Worm (Caenorhabditis elegans) whole organism, young adult: Measurements from ENCODE around the gene C34C12.7.

ENCODE experiments used
- B0019.2 ChIP-seq: fragments of 200-800 bp; sonication (Bioruptor generic); conservative IDR thresholded peaks from 2 replicates; pipeline ENCODE4 v1.3.6; 2022; ENCODE audit warnings: missing genetic modification reagents, missing genetic modification characterization, missing compliant biosample characterization
- C06A6.2 ChIP-seq: fragments of 200-800 bp; sonication (Bioruptor generic); conservative IDR thresholded peaks from 2 replicates; pipeline ENCODE4 v1.3.6; 2022; ENCODE audit warnings: missing genetic modification characterization, missing compliant biosample characterization
- C17E4.6 ChIP-seq: fragments of 200-800 bp; sonication (Bioruptor generic); IDR thresholded peaks from 2 replicates; pipeline ENCODE4 v1.3.6; 2022; ENCODE audit warnings: missing genetic modification reagents, missing genetic modification characterization, missing compliant biosample characterization
- D2030.7 ChIP-seq: fragments of 200-800 bp; sonication (Bioruptor generic); IDR thresholded peaks from 2 replicates; pipeline ENCODE4 v1.3.6; 2022; ENCODE audit warnings: missing genetic modification reagents, missing genetic modification characterization, missing compliant biosample characterization
- F39B2.1 ChIP-seq: fragments of 200-800 bp; sonication (Bioruptor generic); IDR thresholded peaks from 2 replicates; pipeline ENCODE4 v1.3.6; 2022; ENCODE audit warnings: missing genetic modification reagents, missing genetic modification characterization, missing compliant biosample characterization
- F52B5.7 ChIP-seq: sonication (generic microtip); optimal IDR thresholded peaks from 2 replicates; lab custom pipeline; 2016; ENCODE audit warnings: mild to moderate bottlenecking, missing genetic modification characterization, missing compliant biosample characterization
- F55B11.4 ChIP-seq: sonication (generic microtip); optimal IDR thresholded peaks from 2 replicates; lab custom pipeline; 2016; ENCODE audit warnings: missing compliant biosample characterization, missing genetic modification characterization, borderline replicate concordance; ENCODE audit not compliant: insufficient read depth
- F57C9.4 ChIP-seq: sonication (generic microtip); optimal IDR thresholded peaks from 2 replicates; lab custom pipeline; 2017; ENCODE audit warnings: mild to moderate bottlenecking, missing genetic modification characterization, missing compliant biosample characterization
- K12H6.12 ChIP-seq: fragments of 200-800 bp; sonication (Bioruptor generic); optimal IDR thresholded peaks from 2 replicates; lab custom pipeline; 2018; ENCODE audit warnings: mild to moderate bottlenecking, missing genetic modification characterization, missing compliant biosample characterization
- T07F8.4 ChIP-seq: sonication (generic microtip); optimal IDR thresholded peaks from 2 replicates; lab custom pipeline; 2016; ENCODE audit warnings: mild to moderate bottlenecking, missing genetic modification characterization, moderate library complexity, missing compliant biosample characterization
- Y56A3A.18 ChIP-seq: fragments of 200-800 bp; sonication (Bioruptor generic); IDR thresholded peaks from 2 replicates; pipeline ENCODE4 v1.3.6; 2022; ENCODE audit warnings: missing genetic modification reagents, missing genetic modification characterization, missing compliant biosample characterization
- Y67H2A.10 ChIP-seq: fragments of 200-800 bp; sonication (Bioruptor generic); conservative IDR thresholded peaks from 2 replicates; pipeline ENCODE4 v1.3.6; 2022; ENCODE audit warnings: missing genetic modification reagents, missing genetic modification characterization, missing compliant biosample characterization
- Y79H2A.3 ChIP-seq: fragments of 200-800 bp; sonication (Bioruptor generic); conservative IDR thresholded peaks from 2 replicates; pipeline ENCODE4 v1.3.6; 2022; ENCODE audit warnings: missing genetic modification reagents, missing genetic modification characterization, missing compliant biosample characterization
- Y95B8A.8 ChIP-seq: fragments of 200-800 bp; sonication (Bioruptor generic); IDR thresholded peaks from 2 replicates; pipeline ENCODE4 v1.3.6; 2022; ENCODE audit warnings: missing genetic modification reagents, missing genetic modification characterization, missing compliant biosample characterization
- ama-1 ChIP-seq, 3 experiments: fragments of 150-350 bp in 1 of 3; sonication (generic microtip) in 2 of 3; optimal IDR thresholded peaks; 2 replicates each; lab custom pipeline; 2014 to 2018; ENCODE audit warnings: missing biosample characterization in 2 of 3, missing genetic modification characterization in 2 of 3, missing genetic modification reagents in 2 of 3
- attf-3 ChIP-seq: fragments of 200-800 bp; sonication (Bioruptor generic); conservative IDR thresholded peaks from 2 replicates; pipeline ENCODE4 v1.3.6; 2022; ENCODE audit warnings: missing genetic modification reagents, missing genetic modification characterization, missing compliant biosample characterization
- attf-5 ChIP-seq: fragments of 200-800 bp; sonication (Bioruptor generic); optimal IDR thresholded peaks from 2 replicates; lab custom pipeline; 2018; ENCODE audit warnings: mild to moderate bottlenecking, missing genetic modification characterization, missing compliant biosample characterization
- attf-6 ChIP-seq: fragments of 200-800 bp; sonication (Bioruptor generic); IDR thresholded peaks from 2 replicates; pipeline ENCODE4 v1.3.6; 2022; ENCODE audit warnings: missing genetic modification reagents, missing genetic modification characterization, missing compliant biosample characterization
- ccch-3 ChIP-seq: fragments of 200-800 bp; sonication (Bioruptor generic); optimal IDR thresholded peaks from 2 replicates; lab custom pipeline; 2018; ENCODE audit warnings: mild to moderate bottlenecking, missing genetic modification characterization, missing compliant biosample characterization
- ceh-58 ChIP-seq: fragments of 200-800 bp; sonication (Bioruptor generic); IDR thresholded peaks from 2 replicates; pipeline ENCODE4 v1.3.6; 2022; ENCODE audit warnings: missing genetic modification characterization, missing compliant biosample characterization
- dpff-1 ChIP-seq: sonication (generic microtip); optimal IDR thresholded peaks from 2 replicates; lab custom pipeline; 2017; ENCODE audit warnings: mild to moderate bottlenecking, missing genetic modification characterization, missing compliant biosample characterization
- efl-1 ChIP-seq: fragments of 150-350 bp; optimal IDR thresholded peaks from 2 replicates; lab custom pipeline; 2014; ENCODE audit warnings: missing biosample characterization, missing genetic modification reagents, missing genetic modification characterization
- egl-44 ChIP-seq: fragments of 200-800 bp; sonication (Bioruptor generic); IDR thresholded peaks from 2 replicates; pipeline ENCODE4 v1.3.6; 2022; ENCODE audit warnings: missing genetic modification reagents, missing genetic modification characterization, missing compliant biosample characterization
- ekl-4 ChIP-seq: fragments of 200-800 bp; sonication (Bioruptor generic); IDR thresholded peaks from 2 replicates; pipeline ENCODE4 v1.3.6; 2022; ENCODE audit warnings: missing genetic modification reagents, missing genetic modification characterization, missing compliant biosample characterization
- fkh-3 ChIP-seq: sonication (generic microtip); optimal IDR thresholded peaks from 2 replicates; lab custom pipeline; 2016; ENCODE audit warnings: mild to moderate bottlenecking, missing genetic modification characterization, missing compliant biosample characterization
- him-1 ChIP-seq: sonication (generic microtip); optimal IDR thresholded peaks from 2 replicates; lab custom pipeline; 2016; ENCODE audit warnings: missing genotype, missing genetic modification reagents, missing genetic modification characterization, missing compliant biosample characterization
- hsf-1 ChIP-seq: fragments of 200-800 bp; sonication (Bioruptor generic); IDR thresholded peaks from 2 replicates; pipeline ENCODE4 v1.3.6; 2022; ENCODE audit warnings: missing genetic modification reagents, missing genetic modification characterization, missing compliant biosample characterization
- let-526 ChIP-seq: fragments of 200-800 bp; sonication (Bioruptor generic); IDR thresholded peaks from 2 replicates; pipeline ENCODE4 v1.3.6; 2022; ENCODE audit warnings: missing genetic modification reagents, missing genetic modification characterization, missing compliant biosample characterization
- lin-54 ChIP-seq: fragments of 200-800 bp; sonication (Bioruptor generic); optimal IDR thresholded peaks from 2 replicates; lab custom pipeline; 2018; ENCODE audit warnings: mild to moderate bottlenecking, missing genetic modification characterization, missing compliant biosample characterization
- lsl-1 ChIP-seq: fragments of 200-800 bp; sonication (Bioruptor generic); optimal IDR thresholded peaks from 2 replicates; lab custom pipeline; 2018; ENCODE audit warnings: mild to moderate bottlenecking, missing genetic modification characterization, moderate library complexity, missing compliant biosample characterization
- lsy-27 ChIP-seq: sonication (generic microtip); optimal IDR thresholded peaks from 2 replicates; lab custom pipeline; 2017; ENCODE audit warnings: missing genetic modification characterization, mild to moderate bottlenecking, missing compliant biosample characterization, antibody characterized with exemption, missing genotype, borderline replicate concordance; ENCODE audit not compliant: insufficient read depth
- madf-6 ChIP-seq: fragments of 200-800 bp; sonication (Bioruptor generic); IDR thresholded peaks from 2 replicates; pipeline ENCODE4 v1.3.6; 2022; ENCODE audit warnings: missing genetic modification reagents, missing genetic modification characterization, missing compliant biosample characterization
- mcd-1 ChIP-seq: fragments of 200-800 bp; sonication (Bioruptor generic); IDR thresholded peaks from 2 replicates; pipeline ENCODE4 v1.3.6; 2022; ENCODE audit warnings: missing genetic modification reagents, missing genetic modification characterization, missing compliant biosample characterization
- nfya-1 ChIP-seq: sonication (generic microtip); optimal IDR thresholded peaks from 2 replicates; lab custom pipeline; 2017; ENCODE audit warnings: antibody characterized with exemption, missing compliant biosample characterization, missing genetic modification characterization, borderline replicate concordance; ENCODE audit not compliant: insufficient read depth
- nhr-179 ChIP-seq: sonication (generic microtip); optimal IDR thresholded peaks from 2 replicates; lab custom pipeline; 2016; ENCODE audit warnings: mild to moderate bottlenecking, missing genetic modification characterization, missing compliant biosample characterization
- nhr-80 ChIP-seq: sonication (generic microtip); optimal IDR thresholded peaks from 2 replicates; lab custom pipeline; 2016; ENCODE audit warnings: missing genetic modification characterization, missing compliant biosample characterization
- pha-4 ChIP-seq: fragments of 150-350 bp; sonication (generic microtip); optimal IDR thresholded peaks from 2 replicates; lab custom pipeline; 2014; ENCODE audit warnings: missing biosample characterization, missing genetic modification reagents, missing genetic modification characterization
- rcor-1 ChIP-seq: fragments of 200-800 bp; sonication (Bioruptor generic); IDR thresholded peaks from 2 replicates; pipeline ENCODE4 v1.3.6; 2022; ENCODE audit warnings: missing genetic modification reagents, missing genetic modification characterization, missing compliant biosample characterization
- sdz-38 ChIP-seq: sonication (generic microtip); optimal IDR thresholded peaks from 2 replicates; lab custom pipeline; 2016; ENCODE audit warnings: missing genotype, missing genetic modification characterization, missing compliant biosample characterization
- snpc-1.3 ChIP-seq: sonication (generic microtip); optimal IDR thresholded peaks from 2 replicates; lab custom pipeline; 2017; ENCODE audit warnings: missing genetic modification characterization, mild to moderate bottlenecking, missing compliant biosample characterization, antibody characterized with exemption, moderate library complexity, missing genotype, missing genetic modification reagents; ENCODE audit not compliant: insufficient read depth
- snpc-4 ChIP-seq, 5 experiments: fragments of 150-350 bp in 1 of 5; sonication (generic microtip) in 4 of 5; optimal IDR thresholded peaks; 2 replicates each; lab custom pipeline; 2014 to 2018; ENCODE audit warnings: missing genetic modification characterization in 5 of 5, missing biosample characterization in 3 of 5, antibody characterized with exemption in 2 of 5, mild to moderate bottlenecking in 2 of 5, missing compliant biosample characterization in 2 of 5, missing genotype in 2 of 5, moderate library complexity in 2 of 5, missing genetic modification reagents in 1 of 5
- tbp1 ChIP-seq: fragments of 200-800 bp; sonication (Bioruptor generic); optimal IDR thresholded peaks from 2 replicates; lab custom pipeline; 2018; ENCODE audit warnings: mild to moderate bottlenecking, missing genetic modification characterization, missing compliant biosample characterization
- tlf-1 ChIP-seq: fragments of 200-800 bp; sonication (Bioruptor generic); optimal IDR thresholded peaks from 2 replicates; lab custom pipeline; 2018; ENCODE audit warnings: mild to moderate bottlenecking, missing genetic modification characterization, missing compliant biosample characterization
- unc-62 ChIP-seq: fragments of 150-350 bp; optimal IDR thresholded peaks from 2 replicates; lab custom pipeline; 2014; ENCODE audit warnings: missing biosample characterization, missing genetic modification reagents, missing genetic modification characterization
- ztf-3 ChIP-seq: fragments of 200-800 bp; sonication (Bioruptor generic); optimal IDR thresholded peaks from 2 replicates; lab custom pipeline; 2018; ENCODE audit warnings: mild to moderate bottlenecking, missing genetic modification characterization, missing compliant biosample characterization

The C34C12.7 gene

DNA sequence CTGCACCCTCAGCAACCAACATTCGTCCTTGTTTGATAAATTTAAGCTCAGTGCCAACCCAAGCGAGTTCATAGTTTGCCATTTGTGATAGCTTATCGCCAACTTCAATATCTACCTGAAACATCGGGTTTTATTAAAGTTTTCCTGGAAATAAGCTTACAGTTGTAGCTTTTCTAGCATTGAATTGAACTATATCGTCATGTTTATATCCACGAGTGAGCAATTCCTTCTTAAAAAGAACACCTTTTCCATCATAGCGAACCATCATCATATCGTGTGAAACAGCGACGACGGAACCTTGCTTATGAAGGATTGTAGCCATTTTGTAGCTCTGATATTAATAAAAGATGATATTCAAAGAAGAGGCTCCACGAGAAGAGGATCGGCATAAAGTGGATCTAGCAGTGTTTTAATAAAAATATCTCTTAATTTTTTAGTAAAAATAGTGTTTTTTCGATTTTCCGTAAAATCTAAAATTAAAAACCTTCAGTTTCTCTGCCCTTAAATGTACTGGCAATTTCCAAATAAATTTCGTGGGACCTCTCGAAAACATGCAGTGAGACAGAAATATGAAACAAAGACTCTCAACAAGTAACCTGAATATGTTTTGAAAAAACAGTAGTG is 14.2 kb upstream of the C34C12.7 start, which contains the start of gene M01F1.8 (continued):
- TF ChIP-seq F52B5.7 (tag; lab: Kevin White, UChicago) (no peak), attf-5 (GFP tag; lab: Kevin White, UChicago) (no peak), Y56A3A.18 (GFP tag; lab: Robert Waterston, UW) (0 out of 2 replicates have a peak, but pooled peaks have one; percentile 26), attf-6 (GFP tag; lab: Robert Waterston, UW) (no peak), snpc-1.3 (tag; lab: Kevin White, UChicago) (peak; percentile 33), let-526 (no peak), lin-54 (GFP tag; lab: Kevin White, UChicago) (peak; percentile 62), madf-6 (GFP tag; lab: Robert Waterston, UW) (peak; percentile 48), fkh-3 (no peak)
- TF ChIP-seq, all 124 proteins: peak for 21

DNA sequence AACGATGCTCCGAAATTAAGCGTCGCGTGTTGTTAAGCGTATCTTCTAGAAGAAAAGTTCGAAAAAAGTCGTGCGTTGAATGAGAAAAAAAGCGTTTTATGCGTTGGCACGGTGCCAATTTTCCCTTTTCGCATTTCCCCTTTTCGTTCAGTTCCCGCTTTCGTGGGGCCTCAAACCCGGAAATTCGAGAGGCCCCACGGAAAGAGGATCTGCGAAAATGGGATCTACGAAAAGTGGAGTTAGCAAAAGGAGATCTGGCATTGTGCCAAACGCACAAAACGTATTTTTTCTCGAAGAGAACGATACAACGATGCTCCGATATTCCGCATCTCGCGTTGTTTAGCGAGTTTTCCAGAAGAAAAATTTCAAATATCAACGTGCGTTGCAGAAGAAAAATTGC is 11.7 kb upstream of the C34C12.7 start:
- TF ChIP-seq lsy-27 (tag; lab: Kevin White, UChicago): no peak
- no peak for TF ChIP-seq F39B2.1 (GFP tag; lab: Robert Waterston, UW)
- TF ChIP-seq ccch-3 (GFP tag; lab: Kevin White, UChicago): no peak
- TF ChIP-seq attf-3: peak; percentile 57; the same call in 1 of the 2 replicates
- TF ChIP-seq tlf-1 (GFP tag; lab: Kevin White, UChicago): no peak
- TF ChIP-seq lsl-1: peak; percentile 10
- TF ChIP-seq rcor-1 (GFP tag; lab: Robert Waterston, UW): no peak
- no peak for TF ChIP-seq nhr-179 (tag; lab: Kevin White, UChicago)
- no peak for TF ChIP-seq egl-44
- TF ChIP-seq sdz-38 (tag; lab: Kevin White, UChicago): no peak
- TF ChIP-seq B0019.2: no peak
- 0 out of 2 replicates have a peak, but pooled peaks have one; percentile 36 for TF ChIP-seq Y67H2A.10 (GFP tag; lab: Robert Waterston, UW)
- peak; percentile 65 for TF ChIP-seq mcd-1 (GFP tag; lab: Robert Waterston, UW)
- TF ChIP-seq F52B5.7 (tag; lab: Kevin White, UChicago): no peak
- TF ChIP-seq ekl-4 (GFP tag; lab: Robert Waterston, UW): no peak
- no peak for TF ChIP-seq tbp1 (GFP tag; lab: Kevin White, UChicago)
- no peak for TF ChIP-seq K12H6.12 (tag; lab: Kevin White, UChicago)
- TF ChIP-seq snpc-4 (GFP tag; optimal IDR thresholded peaks at IDR 0.05; lab: Kevin White, UChicago): no peak
- TF ChIP-seq snpc-4 (tag; optimal IDR thresholded peaks at IDR 0.05; lab: Kevin White, UChicago): no peak
- no peak for TF ChIP-seq unc-62 (GFP tag; lab: Kevin White, UChicago)
- no peak for TF ChIP-seq F55B11.4 (tag; lab: Kevin White, UChicago)
- TF ChIP-seq pha-4 (tag; lab: Kevin White, UChicago): no peak
- TF ChIP-seq D2030.7 (GFP tag; lab: Robert Waterston, UW): 0 out of 2 replicates have a peak, but pooled peaks have one; percentile 20
- TF ChIP-seq ztf-3 (GFP tag; lab: Kevin White, UChicago): no peak
- TF ChIP-seq F57C9.4 (tag; lab: Kevin White, UChicago): no peak
- no peak for TF ChIP-seq dpff-1
- no peak for TF ChIP-seq C06A6.2 (GFP tag; lab: Robert Waterston, UW)
- TF ChIP-seq C17E4.6 (GFP tag; lab: Robert Waterston, UW): no peak
- no peak for TF ChIP-seq ceh-58 (GFP tag; lab: Robert Waterston, UW)
- no peak for TF ChIP-seq efl-1
- TF ChIP-seq hsf-1 (GFP tag; lab: Robert Waterston, UW): no peak
- no peak for TF ChIP-seq T07F8.4 (tag; lab: Kevin White, UChicago)
- TF ChIP-seq ama-1 (optimal IDR thresholded peaks at IDR 0.05; lab: Kevin White, UChicago): no peak
- no peak for TF ChIP-seq ama-1 (GFP tag; optimal IDR thresholded peaks at IDR 0.05; lab: Kevin White, UChicago)
- no peak for TF ChIP-seq nhr-80 (tag; lab: Kevin White, UChicago)
- TF ChIP-seq Y95B8A.8 (GFP tag; lab: Robert Waterston, UW): no peak
- no peak for TF ChIP-seq nfya-1
- TF ChIP-seq him-1 (tag; lab: Kevin White, UChicago): no peak
- TF ChIP-seq Y79H2A.3 (GFP tag; lab: Robert Waterston, UW): no peak
